Fruit fly (Drosophila melanogaster): ENCODE data around the gene RpS5a.
A peak's percentile ranks its signal among the peaks of the same experiment; 100 is the strongest.

The RpS5a gene

dm6 chrX:17125017-17125821 is 22.8 kb downstream of the RpS5a start (continued):
- no peak for TF ChIP-seq CG7987 (GFP tag; optimal IDR thresholded peaks at IDR 0.05)
- TF ChIP-seq grn (GFP tag; optimal IDR thresholded peaks at IDR 0.05), result peak; percentile 18
- peak; percentile 68 for TF ChIP-seq ranshi (GFP tag; IDR thresholded peaks at IDR 0.05)
- peak; percentile 71 for TF ChIP-seq esg (GFP tag; conservative IDR thresholded peaks at IDR 0.05)
- TF ChIP-seq Ets97D (GFP tag; optimal IDR thresholded peaks at IDR 0.05), result peak; percentile 21
- peak; percentile 34 for TF ChIP-seq CG8388 (GFP tag; optimal IDR thresholded peaks at IDR 0.05)
- TF ChIP-seq chm (GFP tag; IDR thresholded peaks at IDR 0.05), result peak; percentile 40; the same call in 1 of the 2 replicates
- peak; percentile 43 for TF ChIP-seq CG6272 (GFP tag; IDR thresholded peaks at IDR 0.05)
- peak; percentile 37; the same call in 1 of the 2 replicates for TF ChIP-seq CG1024 (GFP tag; IDR thresholded peaks at IDR 0.05)
- TF ChIP-seq lov (optimal IDR thresholded peaks at IDR 0.05), result no peak
- no peak for TF ChIP-seq lov (GFP tag; IDR thresholded peaks at IDR 0.05)
- TF ChIP-seq ci (GFP tag; IDR thresholded peaks at IDR 0.05), result peak; percentile 73
- no peak for TF ChIP-seq Dref (GFP tag; IDR thresholded peaks at IDR 0.05)
- TF ChIP-seq CG10366 (GFP tag; IDR thresholded peaks at IDR 0.05), result peak; percentile 73
- peak; percentile 10 for TF ChIP-seq crc (GFP tag; optimal IDR thresholded peaks at IDR 0.05)
- TF ChIP-seq CG11504 (tag; optimal IDR thresholded peaks at IDR 0.05), result peak; percentile 78
- TF ChIP-seq CG34376 (GFP tag; optimal IDR thresholded peaks at IDR 0.05), result peak; percentile 85
- no peak for TF ChIP-seq HmgD (GFP tag; optimal IDR thresholded peaks at IDR 0.05)
- peak; percentile 52 for TF ChIP-seq Sry-β (GFP tag; optimal IDR thresholded peaks at IDR 0.05)
- TF ChIP-seq sc (optimal IDR thresholded peaks at IDR 0.05), result no peak
- TF ChIP-seq sc (GFP tag; optimal IDR thresholded peaks at IDR 0.05), result no peak
- no peak for TF ChIP-seq dan (GFP tag; IDR thresholded peaks at IDR 0.05)
- peak; percentile 77 for TF ChIP-seq ato (GFP tag; IDR thresholded peaks at IDR 0.05; ENCODE audit: partially characterized antibody)
- peak; percentile 25 for TF ChIP-seq salm (tag; optimal IDR thresholded peaks at IDR 0.05)
- peak; percentile 67 for TF ChIP-seq CG15269 (tag; optimal IDR thresholded peaks at IDR 0.05)
- no peak; the same call in 1 of the 2 replicates for TF ChIP-seq dati (GFP tag; IDR thresholded peaks at IDR 0.05)
- peak; percentile 17 for TF ChIP-seq odd (GFP tag; optimal IDR thresholded peaks at IDR 0.05)
- peak; percentile 23; the same call in 1 of the 2 replicates for TF ChIP-seq ham (GFP tag; IDR thresholded peaks at IDR 0.05)
- TF ChIP-seq CrebB (tag; optimal IDR thresholded peaks at IDR 0.05), result no peak
- TF ChIP-seq dm (GFP tag; optimal IDR thresholded peaks at IDR 0.05), result peak; percentile 19
- TF ChIP-seq CG7963 (GFP tag; IDR thresholded peaks at IDR 0.05; ENCODE audit: partially characterized antibody), result peak; percentile 65
- peak; percentile 39; the same call in 1 of the 2 replicates for TF ChIP-seq CG17612 (GFP tag; IDR thresholded peaks at IDR 0.05)
- TF ChIP-seq CG13424 (tag; optimal IDR thresholded peaks at IDR 0.05), result peak; percentile 81
- TF ChIP-seq Dbx (GFP tag; IDR thresholded peaks at IDR 0.05), result peak; percentile 57; the same call in 2 of the 3 replicates
- peak; percentile 25 for TF ChIP-seq pho (GFP tag; optimal IDR thresholded peaks at IDR 0.05)
- TF ChIP-seq peb (GFP tag; IDR thresholded peaks at IDR 0.05), result peak; percentile 36; the same call in 1 of the 2 replicates
- TF ChIP-seq Deaf1 (tag; optimal IDR thresholded peaks at IDR 0.05), result peak; percentile 48
- peak; percentile 16; the same call in 1 of the 2 replicates for TF ChIP-seq NFAT (GFP tag; IDR thresholded peaks at IDR 0.05)
- peak; percentile 63 for TF ChIP-seq CG9932 (GFP tag; IDR thresholded peaks at IDR 0.05)
- peak; percentile 71 for TF ChIP-seq Hmr (GFP tag; optimal IDR thresholded peaks at IDR 0.05)
- TF ChIP-seq CG43689 (GFP tag; IDR thresholded peaks at IDR 0.05), result no peak
- peak; percentile 70 for TF ChIP-seq Sox100B (GFP tag; optimal IDR thresholded peaks at IDR 0.05)
- peak; percentile 80 for TF ChIP-seq gem (tag; optimal IDR thresholded peaks at IDR 0.05)
- no peak for TF ChIP-seq ro (GFP tag; IDR thresholded peaks at IDR 0.05)
- TF ChIP-seq Mes4 (GFP tag; optimal IDR thresholded peaks at IDR 0.05), result no peak
- no peak for TF ChIP-seq CG6254 (GFP tag; optimal IDR thresholded peaks at IDR 0.05)
- peak; percentile 14 for TF ChIP-seq YL-1 (GFP tag; optimal IDR thresholded peaks at IDR 0.05)
- peak; percentile 53; the same call in 2 of the 3 replicates for TF ChIP-seq B-H1 (GFP tag; IDR thresholded peaks at IDR 0.05)
- TF ChIP-seq trh (GFP tag; optimal IDR thresholded peaks at IDR 0.05), result peak; percentile 2
- TF ChIP-seq btn (GFP tag; optimal IDR thresholded peaks at IDR 0.05), result no peak

All from whole organism, embryonic.